Worm (Caenorhabditis elegans) whole organism, L1 larva: ENCODE data around the gene R12B2.8.
A peak's percentile ranks its signal among the peaks of the same experiment; 100 is the strongest.

ENCODE experiments used
- aha-1 ChIP-seq: fragments of 150-350 bp; optimal IDR thresholded peaks from 2 replicates; lab custom pipeline; 2014; ENCODE audit warnings: missing biosample characterization, missing genetic modification characterization
- ama-1 ChIP-seq: fragments of 150-350 bp; optimal IDR thresholded peaks from 2 replicates; lab custom pipeline; 2014
- blmp-1 ChIP-seq: fragments of 150-350 bp; optimal IDR thresholded peaks from 2 replicates; lab custom pipeline; 2014; ENCODE audit warnings: missing biosample characterization, missing genetic modification characterization
- ceh-82 ChIP-seq, 3 experiments: fragments of 150-350 bp in 1 of 3; sonication (generic microtip) in 2 of 3; optimal IDR thresholded peaks; 2 replicates each; lab custom pipeline; 2014 to 2017; ENCODE audit warnings: missing biosample characterization in 3 of 3, missing genetic modification characterization in 3 of 3
- ces-1 ChIP-seq: fragments of 150-350 bp; optimal IDR thresholded peaks from 2 replicates; lab custom pipeline; 2014; ENCODE audit warnings: missing biosample characterization, missing genetic modification reagents, missing genetic modification characterization
- dpl-1 ChIP-seq, 3 experiments: fragments of 150-350 bp in 2 of 3; sonication (generic microtip) in 1 of 3; optimal IDR thresholded peaks; 2 replicates each; lab custom pipeline; 2014 to 2017; ENCODE audit warnings: missing biosample characterization in 3 of 3, missing genetic modification characterization in 3 of 3, missing genetic modification reagents in 3 of 3
- efl-1 ChIP-seq, 4 experiments: fragments of 150-350 bp; optimal IDR thresholded peaks in 3 of 4; peaks in 1 of 4; 1 replicate in 1 of 4; 2 replicates in 3 of 4; lab custom pipeline; 2014; ENCODE audit warnings: missing biosample characterization in 2 of 4, missing genetic modification characterization in 2 of 4, missing genetic modification reagents in 2 of 4
- elt-2 ChIP-seq: sonication (generic microtip); optimal IDR thresholded peaks from 2 replicates; lab custom pipeline; 2016; ENCODE audit warnings: missing genetic modification characterization, mild to moderate bottlenecking, inconsistent platforms, missing compliant biosample characterization, missing genetic modification reagents
- elt-3 ChIP-seq, 6 experiments: fragments of 150-350 bp in 1 of 6; sonication (generic microtip); optimal IDR thresholded peaks; 2 replicates each; lab custom pipeline; 2017 to 2018; ENCODE audit warnings: missing biosample characterization in 6 of 6, missing genetic modification characterization in 6 of 6, inconsistent platforms in 1 of 6
- fkh-10 ChIP-seq: sonication (generic microtip); optimal IDR thresholded peaks from 2 replicates; lab custom pipeline; 2017; ENCODE audit warnings: missing biosample characterization, missing genetic modification reagents, missing genetic modification characterization
- grh-1 ChIP-seq: fragments of 200-800 bp; sonication (Bioruptor generic); IDR thresholded peaks from 2 replicates; pipeline ENCODE4 v1.3.6; 2022; ENCODE audit warnings: missing genetic modification reagents, missing genetic modification characterization, missing compliant biosample characterization
- hpl-2 ChIP-seq: fragments of 150-350 bp; optimal IDR thresholded peaks from 2 replicates; lab custom pipeline; 2014; ENCODE audit warnings: missing biosample characterization, missing genetic modification reagents, missing genetic modification characterization
- lin-14 ChIP-seq: fragments of 200-800 bp; sonication (Bioruptor generic); optimal IDR thresholded peaks from 2 replicates; lab custom pipeline; 2018; ENCODE audit warnings: mild to moderate bottlenecking, missing genetic modification characterization, moderate library complexity, missing compliant biosample characterization
- lin-35 ChIP-seq, 2 experiments: fragments of 150-350 bp; optimal IDR thresholded peaks; 2 replicates each; lab custom pipeline; 2014; ENCODE audit warnings: missing biosample characterization in 2 of 2, missing genetic modification characterization in 2 of 2, missing genetic modification reagents in 2 of 2
- lsy-2 ChIP-seq, 2 experiments: fragments of 150-350 bp; optimal IDR thresholded peaks; 2 replicates each; lab custom pipeline; 2014; ENCODE audit warnings: missing biosample characterization in 2 of 2, missing genetic modification characterization in 2 of 2
- mdl-1 ChIP-seq, 2 experiments: fragments of 150-350 bp; optimal IDR thresholded peaks; 2 replicates each; lab custom pipeline; 2014 to 2017; ENCODE audit warnings: missing biosample characterization in 2 of 2, missing genetic modification characterization in 2 of 2, inconsistent platforms in 1 of 2
- mef-2 ChIP-seq: fragments of 150-350 bp; optimal IDR thresholded peaks from 2 replicates; lab custom pipeline; 2014; ENCODE audit warnings: missing biosample characterization, missing genetic modification characterization
- mep-1 ChIP-seq: fragments of 150-350 bp; optimal IDR thresholded peaks from 2 replicates; lab custom pipeline; 2014; ENCODE audit warnings: missing biosample characterization, missing genetic modification characterization
- nhr-11 ChIP-seq: fragments of 150-350 bp; optimal IDR thresholded peaks from 2 replicates; lab custom pipeline; 2014; ENCODE audit warnings: missing biosample characterization, missing genetic modification characterization
- nhr-12 ChIP-seq: sonication (generic microtip); optimal IDR thresholded peaks from 2 replicates; lab custom pipeline; 2017; ENCODE audit warnings: missing biosample characterization, missing genetic modification characterization
- nhr-19 ChIP-seq: fragments of 200-800 bp; sonication (Bioruptor generic); conservative IDR thresholded peaks from 2 replicates; pipeline ENCODE4 v1.3.6; 2022; ENCODE audit warnings: missing genetic modification characterization, missing compliant biosample characterization
- nhr-20 ChIP-seq: sonication (generic microtip); optimal IDR thresholded peaks from 2 replicates; lab custom pipeline; 2016; ENCODE audit warnings: mild to moderate bottlenecking, missing genetic modification characterization, missing compliant biosample characterization
- nhr-47 ChIP-seq: sonication (generic microtip); optimal IDR thresholded peaks from 2 replicates; lab custom pipeline; 2016; ENCODE audit warnings: mild to moderate bottlenecking, missing genetic modification characterization, moderate library complexity, missing compliant biosample characterization
- nhr-71 ChIP-seq: sonication (generic microtip); optimal IDR thresholded peaks from 2 replicates; lab custom pipeline; 2016; ENCODE audit warnings: mild to moderate bottlenecking, missing genetic modification characterization, moderate library complexity, missing compliant biosample characterization
- nhr-76 ChIP-seq: sonication (generic microtip); optimal IDR thresholded peaks from 2 replicates; lab custom pipeline; 2017; ENCODE audit warnings: missing biosample characterization, missing genetic modification characterization
- nhr-84 ChIP-seq: sonication (generic microtip); optimal IDR thresholded peaks from 2 replicates; lab custom pipeline; 2017; ENCODE audit warnings: missing biosample characterization, missing genetic modification characterization
- nhr-85 ChIP-seq: sonication (generic microtip); peaks from one replicate; lab custom pipeline; 2016; ENCODE audit warnings: missing genetic modification characterization, inconsistent platforms, missing compliant biosample characterization
- nhr-90 ChIP-seq: sonication (generic microtip); optimal IDR thresholded peaks from 2 replicates; lab custom pipeline; 2016; ENCODE audit warnings: mild to moderate bottlenecking, missing genetic modification characterization, missing compliant biosample characterization; ENCODE audit not compliant: poor library complexity
- pqm-1 ChIP-seq: sonication (generic microtip); optimal IDR thresholded peaks from 3 replicates; lab custom pipeline; 2017; ENCODE audit warnings: missing biosample characterization, missing genetic modification characterization
- skn-1 ChIP-seq: fragments of 150-350 bp; optimal IDR thresholded peaks from 2 replicates; lab custom pipeline; 2014; ENCODE audit warnings: missing biosample characterization, missing genetic modification characterization
- snu-23 ChIP-seq: sonication (generic microtip); optimal IDR thresholded peaks from 2 replicates; lab custom pipeline; 2016; ENCODE audit warnings: missing genetic modification characterization, missing compliant biosample characterization
- sox-4 ChIP-seq: sonication (generic microtip); optimal IDR thresholded peaks from 2 replicates; lab custom pipeline; 2016; ENCODE audit warnings: missing genetic modification characterization, missing compliant biosample characterization
- swsn-7 ChIP-seq: sonication (generic microtip); optimal IDR thresholded peaks from 2 replicates; lab custom pipeline; 2016; ENCODE audit warnings: missing genetic modification characterization, missing compliant biosample characterization
- tbx-2 ChIP-seq: sonication (generic microtip); optimal IDR thresholded peaks from 2 replicates; lab custom pipeline; 2016; ENCODE audit warnings: missing genetic modification characterization, missing compliant biosample characterization
- unc-62 ChIP-seq: fragments of 150-350 bp; optimal IDR thresholded peaks from 2 replicates; lab custom pipeline; 2014; ENCODE audit warnings: missing biosample characterization, missing genetic modification reagents, missing genetic modification characterization
- unc-98 ChIP-seq: fragments of 200-800 bp; sonication (Bioruptor generic); IDR thresholded peaks from 2 replicates; pipeline ENCODE4 v1.3.6; 2022; ENCODE audit warnings: missing genetic modification characterization, missing compliant biosample characterization
- vab-15 ChIP-seq: sonication (generic microtip); optimal IDR thresholded peaks from 2 replicates; lab custom pipeline; 2017; ENCODE audit warnings: missing genotype, mild to moderate bottlenecking, missing genetic modification characterization, missing compliant biosample characterization
- zag-1 ChIP-seq: fragments of 150-350 bp; optimal IDR thresholded peaks from 2 replicates; lab custom pipeline; 2014; ENCODE audit warnings: missing biosample characterization, missing genetic modification characterization
- zip-4 ChIP-seq: fragments of 200-800 bp; sonication (Bioruptor generic); optimal IDR thresholded peaks from 2 replicates; lab custom pipeline; 2018; ENCODE audit warnings: mild to moderate bottlenecking, missing genetic modification characterization, moderate library complexity, missing compliant biosample characterization
- ztf-11 ChIP-seq, 2 experiments: sonication (generic microtip); optimal IDR thresholded peaks; 2 replicates each; lab custom pipeline; 2016 to 2017; ENCODE audit warnings: missing genetic modification characterization in 2 of 2, missing biosample characterization in 1 of 2, missing compliant biosample characterization in 1 of 2
- ztf-4 ChIP-seq: fragments of 150-350 bp; optimal IDR thresholded peaks from 2 replicates; lab custom pipeline; 2014; ENCODE audit warnings: missing biosample characterization, missing genetic modification characterization

R12B2.8 gene

DNA sequence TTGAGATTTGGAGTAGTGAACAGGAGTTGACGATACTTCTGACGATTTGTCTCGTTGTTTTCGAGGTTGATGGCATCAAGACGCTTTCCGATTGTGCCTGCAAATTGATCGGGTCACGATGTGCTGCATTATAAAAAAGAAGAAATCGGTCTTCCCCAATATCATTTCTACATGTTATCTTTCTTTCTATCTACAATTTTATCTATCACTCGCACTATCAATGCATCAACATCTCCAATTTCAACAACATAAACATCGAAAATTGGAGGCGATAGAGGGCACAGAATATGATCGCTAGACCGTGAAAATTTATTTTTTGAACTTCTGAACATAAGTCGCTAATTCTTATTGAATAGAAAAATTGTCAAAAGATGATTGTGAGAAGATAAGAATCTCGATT, 52.0 kb downstream of the R12B2.8 start:
- TF ChIP-seq snu-23 (GFP tag; lab: Kevin White, UChicago) = no peak
- TF ChIP-seq efl-1 (optimal IDR thresholded peaks at IDR 0.05; lab: Kevin White, UChicago) = no peak
- peak in 1 of 2 experiments; percentile 32 for TF ChIP-seq efl-1 (GFP tag; optimal IDR thresholded peaks at IDR 0.05 in 1 of 2; lab: Kevin White, UChicago)
- no peak for TF ChIP-seq nhr-76
- TF ChIP-seq mep-1 (tag; lab: Kevin White, UChicago) = no peak
- peak; percentile 42 for TF ChIP-seq elt-2 (tag; lab: Kevin White, UChicago)

DNA sequence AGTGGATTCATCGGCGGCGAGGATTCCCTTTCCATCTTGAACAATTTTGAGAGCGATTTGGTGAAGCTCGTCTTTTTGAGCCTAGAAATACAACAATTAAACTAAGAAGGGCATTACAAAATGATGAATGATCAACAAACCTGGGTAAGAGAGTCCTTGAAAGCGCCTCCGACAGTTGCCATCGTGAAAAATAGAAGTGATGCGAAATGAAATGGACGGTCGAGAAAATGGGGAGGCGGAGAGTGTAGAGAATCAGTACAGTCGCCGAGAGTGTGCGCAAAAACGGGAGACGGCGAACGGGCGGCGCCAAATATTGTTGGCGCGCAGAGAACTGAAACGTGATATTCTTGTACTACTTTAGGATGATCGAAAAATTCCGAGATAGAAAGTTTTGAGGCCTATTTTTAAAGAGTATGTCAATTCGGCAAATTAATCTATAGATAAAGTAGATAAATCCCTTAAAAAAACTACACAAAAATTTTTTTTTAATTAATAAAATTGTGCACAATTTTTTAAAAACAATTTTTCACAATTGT, 52.5 kb downstream of the R12B2.8 start, which contains the start of gene aldo-2:
TSS of gene aldo-2 (minus strand) at position 486 of the 536 bp plus-strand sequence.
- TF ChIP-seq nhr-71 (tag; lab: Kevin White, UChicago) (peak; percentile 11), nhr-85 (tag; lab: Kevin White, UChicago) (peak; percentile 84), lin-14 (GFP tag; lab: Kevin White, UChicago) (peak; percentile 76), ceh-82 (tag; optimal IDR thresholded peaks at IDR 0.05; lab: Kevin White, UChicago) (peak in 1 of 3 experiments; percentile 4), zip-4 (GFP tag; lab: Kevin White, UChicago) (no peak), nhr-84 (no peak), nhr-47 (tag; lab: Kevin White, UChicago) (peak; percentile 15), nhr-90 (tag; lab: Kevin White, UChicago) (peak; percentile 54), nhr-19 (GFP tag; lab: Robert Waterston, UW) (peak; percentile 6; the same call in 1 of the 2 replicates), unc-62 (GFP tag; lab: Kevin White, UChicago) (no peak), mdl-1 (tag; optimal IDR thresholded peaks at IDR 0.05; lab: Kevin White, UChicago) (peak in 1 of 2 experiments; percentile 40), grh-1 (0 out of 2 replicates have a peak, but pooled peaks have one; percentile 5), dpl-1 (GFP tag; optimal IDR thresholded peaks at IDR 0.05; lab: Kevin White, UChicago) (peak in 2 of 3 experiments; percentile 22 to 33), elt-3 (tag; optimal IDR thresholded peaks at IDR 0.05; lab: Kevin White, UChicago) (peak in 1 of 6 experiments; percentile 30), mef-2 (tag; lab: Kevin White, UChicago) (no peak), nhr-20 (tag; lab: Kevin White, UChicago) (peak; percentile 31), snu-23 (GFP tag; lab: Kevin White, UChicago) (peak; percentile 57), zag-1 (tag; lab: Kevin White, UChicago) (no peak), mep-1 (tag; lab: Kevin White, UChicago) (peak; percentile 14), efl-1 (optimal IDR thresholded peaks at IDR 0.05; lab: Kevin White, UChicago) (peak; percentile 22 to 30), efl-1 (GFP tag; optimal IDR thresholded peaks at IDR 0.05 in 1 of 2; lab: Kevin White, UChicago) (peak in 1 of 2 experiments; percentile 92), ztf-4 (no peak), lsy-2 (tag; optimal IDR thresholded peaks at IDR 0.05; lab: Kevin White, UChicago) (peak in 1 of 2 experiments; percentile 36), blmp-1 (tag; lab: Kevin White, UChicago) (peak; percentile 64), lin-35 (GFP tag; optimal IDR thresholded peaks at IDR 0.05; lab: Kevin White, UChicago) (peak; percentile 24 to 60), ama-1 (lab: Kevin White, UChicago) (peak; percentile 56), vab-15 (tag; lab: Kevin White, UChicago) (no peak), tbx-2 (peak; percentile 22)

DNA sequence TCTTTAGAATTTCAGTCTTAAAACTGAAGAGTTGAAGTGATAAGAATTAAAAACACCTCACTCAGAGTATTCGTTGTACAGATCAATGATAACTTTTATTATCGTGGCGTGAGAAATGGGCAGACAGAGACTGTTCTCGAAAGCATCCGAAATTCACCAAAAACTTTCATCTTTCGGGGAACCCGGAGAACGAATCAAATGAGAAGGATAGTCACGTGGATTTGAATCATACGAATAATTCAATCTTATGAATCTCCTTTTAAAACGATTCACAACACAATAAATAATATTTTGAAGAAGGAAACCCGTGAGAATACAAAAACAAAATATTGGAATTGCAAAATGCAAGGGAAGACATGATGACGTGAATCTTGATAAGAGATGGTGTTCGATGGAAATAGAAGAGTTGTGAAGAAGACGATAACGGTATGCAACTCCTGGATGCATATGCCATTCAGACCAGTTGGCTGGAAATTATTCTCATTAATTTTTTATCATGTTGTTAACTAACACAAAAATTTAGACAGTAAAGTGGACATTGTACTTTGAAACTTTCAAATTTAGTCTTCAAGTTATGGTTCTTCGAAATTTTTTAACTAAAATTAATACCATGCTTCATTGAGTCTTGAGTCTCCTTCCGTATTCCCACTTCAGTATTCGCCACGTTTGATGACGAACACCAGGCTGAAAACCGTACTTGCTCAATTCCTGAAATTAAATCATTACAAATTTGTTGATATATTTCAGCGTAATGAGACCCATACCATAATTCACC, 53.3 kb downstream of the R12B2.8 start:
- no peak for TF ChIP-seq sox-4 (tag; lab: Kevin White, UChicago)
- TF ChIP-seq unc-98 = no peak
- TF ChIP-seq swsn-7 (tag; lab: Kevin White, UChicago) = no peak
- peak in 4 of 6 experiments; percentile 10 to 61 (median 28) for TF ChIP-seq elt-3 (tag; optimal IDR thresholded peaks at IDR 0.05; lab: Kevin White, UChicago)
- no peak for TF ChIP-seq pqm-1 (tag; lab: Kevin White, UChicago)
- TF ChIP-seq nhr-19 (GFP tag; lab: Robert Waterston, UW) = peak; percentile 27
- no peak for TF ChIP-seq fkh-10
- no peak for TF ChIP-seq ztf-11 (tag; optimal IDR thresholded peaks at IDR 0.05; lab: Kevin White, UChicago)
- TF ChIP-seq hpl-2 = no peak
- TF ChIP-seq elt-2 (tag; lab: Kevin White, UChicago) = peak; percentile 38
- peak in 1 of 2 experiments; percentile 0 for TF ChIP-seq mdl-1 (tag; optimal IDR thresholded peaks at IDR 0.05; lab: Kevin White, UChicago)
- TF ChIP-seq grh-1 = peak; percentile 26; the same call in 1 of the 2 replicates
- peak; percentile 65 for TF ChIP-seq snu-23 (GFP tag; lab: Kevin White, UChicago)
- peak; percentile 31 for TF ChIP-seq lin-14 (GFP tag; lab: Kevin White, UChicago)
- no peak for TF ChIP-seq aha-1 (tag; lab: Kevin White, UChicago)
- TF ChIP-seq mep-1 (tag; lab: Kevin White, UChicago) = peak; percentile 21
- TF ChIP-seq blmp-1 (tag; lab: Kevin White, UChicago) = peak; percentile 90
- no peak for TF ChIP-seq skn-1 (tag; lab: Kevin White, UChicago)
- TF ChIP-seq nhr-11 (tag; lab: Kevin White, UChicago) = no peak
- peak in 1 of 2 experiments; percentile 62 for TF ChIP-seq lin-35 (GFP tag; optimal IDR thresholded peaks at IDR 0.05; lab: Kevin White, UChicago)
- peak; percentile 58 for TF ChIP-seq nhr-90 (tag; lab: Kevin White, UChicago)
- TF ChIP-seq zag-1 (tag; lab: Kevin White, UChicago) = no peak
- TF ChIP-seq zip-4 (GFP tag; lab: Kevin White, UChicago) = no peak
- peak; percentile 63 for TF ChIP-seq nhr-20 (tag; lab: Kevin White, UChicago)
- no peak for TF ChIP-seq ces-1
- TF ChIP-seq nhr-71 (tag; lab: Kevin White, UChicago) = peak; percentile 73
- no peak for TF ChIP-seq efl-1 (optimal IDR thresholded peaks at IDR 0.05; lab: Kevin White, UChicago)
- TF ChIP-seq efl-1 (GFP tag; optimal IDR thresholded peaks at IDR 0.05 in 1 of 2; lab: Kevin White, UChicago) = peak in 1 of 2 experiments; percentile 78
- TF ChIP-seq nhr-12 (tag; lab: Kevin White, UChicago) = no peak
- peak; percentile 38 for TF ChIP-seq nhr-85 (tag; lab: Kevin White, UChicago)
